Fruit fly (Drosophila melanogaster): ENCODE data around the gene mael.

Gene mael

DNA sequence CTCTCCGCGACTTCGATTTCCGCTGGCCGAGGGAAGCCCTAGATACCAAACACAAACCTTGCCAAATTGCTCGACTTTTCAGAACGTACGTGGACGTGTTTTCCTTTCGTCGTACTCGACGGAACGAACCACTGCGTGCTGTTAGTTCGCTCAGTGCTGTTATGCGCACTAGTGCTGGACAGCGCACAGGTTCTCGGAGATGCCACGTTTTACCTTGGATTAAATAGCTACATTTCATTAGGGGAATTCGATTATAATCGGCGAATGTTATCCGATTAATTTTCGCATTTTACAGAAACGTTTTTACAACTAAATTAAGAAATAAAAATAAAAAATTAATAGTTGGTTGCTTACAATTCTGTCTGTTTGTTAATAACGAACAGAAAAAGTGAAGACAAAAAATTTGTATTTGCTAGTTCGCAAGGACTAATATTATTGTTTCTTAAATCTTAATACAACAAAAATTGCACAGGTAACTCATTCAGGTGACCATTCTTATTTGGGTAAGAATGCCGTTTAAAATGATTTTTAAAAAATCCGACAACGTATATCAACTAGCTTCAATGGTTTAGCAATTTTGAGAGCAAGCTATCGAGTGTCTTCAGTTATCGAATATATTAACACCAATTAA, 3.8 kb upstream of the mael start, which contains the start of the genes ArfGAP3 and CG32452 (continued):
- TF ChIP-seq trh (GFP tag; optimal IDR thresholded peaks at IDR 0.05) (no peak), H2.0 (GFP tag; IDR thresholded peaks at IDR 0.05) (peak; percentile 59; the same call in 1 of the 2 replicates), CG14965 (GFP tag; optimal IDR thresholded peaks at IDR 0.05; ENCODE audit: borderline replicate concordance) (no peak), z (GFP tag; IDR thresholded peaks at IDR 0.05) (no peak), ham (GFP tag; IDR thresholded peaks at IDR 0.05) (peak; percentile 43; the same call in 1 of the 2 replicates), ftz-f1 (GFP tag; optimal IDR thresholded peaks at IDR 0.05) (peak; percentile 77), wek (GFP tag; optimal IDR thresholded peaks at IDR 0.05) (peak; percentile 96), odd (GFP tag; optimal IDR thresholded peaks at IDR 0.05) (no peak), cg (GFP tag; optimal IDR thresholded peaks at IDR 0.05) (no peak), Ets65A (GFP tag) (peak; percentile 96), bigmax (GFP tag; optimal IDR thresholded peaks at IDR 0.05) (no peak), maf-S (GFP tag; optimal IDR thresholded peaks at IDR 0.05) (no peak), CG17186 (GFP tag; optimal IDR thresholded peaks at IDR 0.05) (peak; percentile 100), CG14014 (GFP tag; IDR thresholded peaks at IDR 0.05) (peak; percentile 65), Ada2b (GFP tag; IDR thresholded peaks at IDR 0.05) (peak; percentile 77), insv (GFP tag; optimal IDR thresholded peaks at IDR 0.05) (peak in 1 of 2 experiments; percentile 23), Gug (GFP tag; IDR thresholded peaks at IDR 0.05) (peak; percentile 51; the same call in 2 of the 4 replicates), Asciz (GFP tag; optimal IDR thresholded peaks at IDR 0.05) (peak; percentile 25), CG43689 (GFP tag; IDR thresholded peaks at IDR 0.05) (0 out of 2 replicates have a peak, but pooled peaks have one; percentile 27), CG4282 (GFP tag; optimal IDR thresholded peaks at IDR 0.05) (no peak), Fer1 (GFP tag; optimal IDR thresholded peaks at IDR 0.05) (no peak), so (GFP tag; IDR thresholded peaks at IDR 0.05) (0 out of 3 replicates have a peak, but pooled peaks have one; percentile 45), CG18011 (GFP tag; optimal IDR thresholded peaks at IDR 0.05) (peak; percentile 95), CG15479 (GFP tag; optimal IDR thresholded peaks at IDR 0.05) (no peak), C15 (GFP tag; IDR thresholded peaks at IDR 0.05) (0 out of 3 replicates have a peak, but pooled peaks have one; percentile 8), CG13775 (GFP tag; optimal IDR thresholded peaks at IDR 0.05) (peak; percentile 82), slou (GFP tag; optimal IDR thresholded peaks at IDR 0.05) (peak; percentile 53), CG12299 (tag; optimal IDR thresholded peaks at IDR 0.05) (peak; percentile 38), CG14667 (GFP tag; IDR thresholded peaks at IDR 0.05) (peak; percentile 58), Dfd (GFP tag; optimal IDR thresholded peaks at IDR 0.05) (no peak), Xbp1 (GFP tag; optimal IDR thresholded peaks at IDR 0.05) (peak; percentile 85), CG13624 (GFP tag; optimal IDR thresholded peaks at IDR 0.05) (peak; percentile 54), ranshi (GFP tag; IDR thresholded peaks at IDR 0.05) (peak; percentile 59; the same call in 1 of the 2 replicates), lmd (GFP tag; IDR thresholded peaks at IDR 0.05) (peak; percentile 66), CG31388 (GFP tag; optimal IDR thresholded peaks at IDR 0.05) (peak; percentile 37), fu2 (GFP tag; optimal IDR thresholded peaks at IDR 0.05) (peak; percentile 48), CG9797 (GFP tag; optimal IDR thresholded peaks at IDR 0.05) (peak; percentile 22), CG31441 (GFP tag; IDR thresholded peaks at IDR 0.05) (peak; percentile 81), NK7.1 (GFP tag; optimal IDR thresholded peaks at IDR 0.05) (no peak), crol (GFP tag; IDR thresholded peaks at IDR 0.05) (no peak), CG10274 (GFP tag; optimal IDR thresholded peaks at IDR 0.05) (no peak), CG11247 (GFP tag; IDR thresholded peaks at IDR 0.05) (peak; percentile 80), CG11695 (GFP tag; IDR thresholded peaks at IDR 0.05) (peak; percentile 48; the same call in 2 of the 3 replicates), pho (GFP tag; optimal IDR thresholded peaks at IDR 0.05) (peak; percentile 74), trem (tag; optimal IDR thresholded peaks at IDR 0.05) (peak; percentile 76), CG4360 (GFP tag; IDR thresholded peaks at IDR 0.05) (no peak), NC2β (GFP tag; optimal IDR thresholded peaks at IDR 0.05) (peak; percentile 34), Myb (GFP tag; optimal IDR thresholded peaks at IDR 0.05) (peak; percentile 66), CG4617 (GFP tag; optimal IDR thresholded peaks at IDR 0.05; ENCODE audit: borderline replicate concordance) (no peak), scrt (GFP tag; optimal IDR thresholded peaks at IDR 0.05) (no peak)

All from whole organism, embryonic.